Fruit fly (Drosophila melanogaster): ENCODE measurements around the gene CG14443.

DNA sequence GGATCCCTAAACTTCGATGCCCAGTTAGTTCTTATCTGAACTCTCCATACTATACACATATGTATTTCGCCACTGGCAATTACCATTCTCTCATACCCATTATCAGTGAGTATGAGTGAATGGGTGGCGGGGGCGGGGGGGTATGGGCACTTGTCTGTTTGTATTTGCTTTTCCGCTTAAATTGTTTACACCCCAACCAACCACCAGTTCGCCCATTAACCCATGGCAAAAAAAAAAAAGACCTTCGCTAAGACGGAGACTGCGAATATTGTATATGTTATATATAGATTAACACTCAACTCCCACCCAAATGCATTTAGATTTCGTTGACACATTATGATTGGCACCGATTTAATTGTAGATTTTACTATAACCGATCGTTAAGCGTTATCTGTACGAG lies 41.7 kb upstream of the CG14443 start:
- TF ChIP-seq CTCF (optimal IDR thresholded peaks at IDR 0.05) (no peak), CG8478 (optimal IDR thresholded peaks at IDR 0.05) (no peak)
